Worm (Caenorhabditis elegans): ENCODE results near the gene stt-3.

- TF ChIP-seq pqm-1 (tag; optimal IDR thresholded peaks at IDR 0.05) (no peak), sox-2 (GFP tag; IDR thresholded peaks at IDR 0.05) (no peak), nfya-1 (tag; optimal IDR thresholded peaks at IDR 0.05) (no peak), ama-1 (optimal IDR thresholded peaks at IDR 0.05) (no peak), ceh-24 (tag; optimal IDR thresholded peaks at IDR 0.05) (no peak), fkh-6 (tag; optimal IDR thresholded peaks at IDR 0.05) (no peak), pax-1 (tag; optimal IDR thresholded peaks at IDR 0.05) (no peak), unc-86 (tag; optimal IDR thresholded peaks at IDR 0.05) (no peak), ets-4 (tag; optimal IDR thresholded peaks at IDR 0.05) (no peak), tbx-2 (tag; optimal IDR thresholded peaks at IDR 0.05) (no peak)
Observed at ce11 chrIII:6285890-6286289, 37.5 kb downstream of the stt-3 start, which contains the start of gene gadr-3.
